Worm (Caenorhabditis elegans): ENCODE measurements around the gene mex-5.

DNA sequence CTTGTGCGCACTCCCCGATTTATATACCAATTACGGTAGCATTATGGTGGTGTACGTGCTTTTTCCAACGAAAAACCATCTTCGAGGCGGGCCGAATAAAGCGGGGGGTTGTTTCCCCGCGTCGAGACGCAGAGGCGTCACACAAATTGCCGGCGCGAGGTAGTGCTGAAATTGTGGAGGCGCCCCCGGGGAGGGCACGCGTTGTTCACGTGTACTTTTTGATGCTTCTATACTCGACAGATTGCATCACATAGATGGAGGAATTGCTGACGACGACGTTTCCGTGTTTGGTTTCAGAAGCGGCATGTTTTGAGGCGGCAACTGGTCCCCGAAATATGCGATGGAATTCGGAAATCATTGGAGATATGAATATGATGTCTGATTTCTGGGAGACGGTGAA is 41.7 kb downstream of the mex-5 start:
- TF ChIP-seq unc-130 (GFP tag; optimal IDR thresholded peaks at IDR 0.05) = no peak
- TF ChIP-seq hmg-1.2 (GFP tag; IDR thresholded peaks at IDR 0.05) = peak; percentile 89
- no peak for TF ChIP-seq hlh-12 (tag; optimal IDR thresholded peaks at IDR 0.05)
- TF ChIP-seq snpc-4 (GFP tag; optimal IDR thresholded peaks at IDR 0.05) = no peak
- peak in 3 of 4 experiments; percentile 30 to 51 (median 42) for TF ChIP-seq snpc-4 (tag; optimal IDR thresholded peaks at IDR 0.05)
- TF ChIP-seq F57C9.4 (tag; optimal IDR thresholded peaks at IDR 0.05) = no peak
- 0 out of 2 replicates have a peak, but pooled peaks have one; percentile 51 for TF ChIP-seq nfyb-1 (GFP tag; IDR thresholded peaks at IDR 0.05)
- TF ChIP-seq B0261.1 (tag; optimal IDR thresholded peaks at IDR 0.05) = no peak
